Fruit fly (Drosophila melanogaster) whole organism, wandering third instar larva: ENCODE data around the gene CG17026.

ENCODE experiments used
- Myc ChIP-seq: fragments of >200 bp; optimal IDR thresholded peaks from 2 replicates; lab custom pipeline; 2017
- OdsH ChIP-seq: fragments of 200-800 bp; sonication (Bioruptor generic); optimal IDR thresholded peaks from 2 replicates; lab custom pipeline; 2016; ENCODE audit warnings: missing biosample characterization, mild to moderate bottlenecking, missing genetic modification characterization
- dl ChIP-seq, 2 experiments: fragments of 175-275, 200-275 bp in 1 of 2; fragments of 200-275 bp in 1 of 2; sonication (Bioruptor generic); optimal IDR thresholded peaks; lab custom pipeline; 2018; ENCODE audit warnings: mild to moderate bottlenecking in 2 of 2, missing biosample characterization in 2 of 2, missing genetic modification characterization in 2 of 2, moderate library complexity in 2 of 2; ENCODE audit not compliant: partially characterized antibody in 2 of 2, insufficient read depth in 1 of 2
- h ChIP-seq: fragments of 200-800 bp; sonication (Bioruptor generic); optimal IDR thresholded peaks from 3 replicates; lab custom pipeline; 2016; ENCODE audit warnings: missing biosample characterization, mild to moderate bottlenecking, missing genetic modification characterization
- lola ChIP-seq: fragments of >200 bp; optimal IDR thresholded peaks from 2 replicates; lab custom pipeline; 2017; ENCODE audit warnings: missing biosample characterization, missing genetic modification characterization
- tai ChIP-seq: sonication (Bioruptor generic); optimal IDR thresholded peaks from 2 replicates; lab custom pipeline; 2016; ENCODE audit warnings: missing biosample characterization, missing genetic modification characterization
- usp ChIP-seq: fragments of >200 bp; optimal IDR thresholded peaks from 2 replicates; lab custom pipeline; 2017; ENCODE audit warnings: missing biosample characterization, missing genetic modification characterization

dm6 chr3L:16011319-16012210 lies 36.4 kb downstream of the CG17026 start, which contains the start of gene mib1:
- TF ChIP-seq usp (GFP tag; lab: Kevin White, UChicago), result no peak
- TF ChIP-seq dl (GFP tag; optimal IDR thresholded peaks at IDR 0.05; lab: Kevin White, UChicago; ENCODE audit: insufficient read depth in 1 of 2, partially characterized antibody in 2 of 2), result no peak
- TF ChIP-seq tai (GFP tag; lab: Kevin White, UChicago), result no peak
- peak; percentile 6 for TF ChIP-seq Myc
- TF ChIP-seq h (GFP tag; lab: Kevin White, UChicago), result peak; percentile 14
- TF ChIP-seq lola (GFP tag; lab: Kevin White, UChicago), result no peak
- no peak for TF ChIP-seq OdsH (GFP tag; lab: Kevin White, UChicago)
